Worm (Caenorhabditis elegans) whole organism, L2 larva: ENCODE data around the gene oxy-4.

Source experiments
- R02D3.7 ChIP-seq: fragments of 150-350 bp; optimal IDR thresholded peaks from 2 replicates; lab custom pipeline; 2014; ENCODE audit warnings: missing biosample characterization, missing genetic modification characterization
- aly-2 ChIP-seq: fragments of 150-350 bp; optimal IDR thresholded peaks from 2 replicates; lab custom pipeline; 2014; ENCODE audit warnings: missing biosample characterization, missing genetic modification characterization
- ama-1 ChIP-seq: fragments of 150-350 bp; optimal IDR thresholded peaks from 2 replicates; lab custom pipeline; 2018; ENCODE audit warnings: inconsistent platforms
- blmp-1 ChIP-seq: sonication (generic microtip); optimal IDR thresholded peaks from 2 replicates; lab custom pipeline; 2017; ENCODE audit warnings: missing genetic modification characterization, mild to moderate bottlenecking, missing compliant biosample characterization, antibody characterized with exemption, moderate library complexity; ENCODE audit not compliant: insufficient read depth
- ceh-16 ChIP-seq: fragments of 150-350 bp; optimal IDR thresholded peaks from 2 replicates; lab custom pipeline; 2014; ENCODE audit warnings: missing biosample characterization, missing genetic modification characterization
- dmd-4 ChIP-seq: sonication (generic microtip); optimal IDR thresholded peaks from 2 replicates; lab custom pipeline; 2017; ENCODE audit warnings: missing biosample characterization, missing genetic modification characterization
- egl-27 ChIP-seq: sonication (generic microtip); optimal IDR thresholded peaks from 3 replicates; lab custom pipeline; 2017; ENCODE audit warnings: missing biosample characterization, missing genetic modification reagents, missing genetic modification characterization
- mab-5 ChIP-seq: fragments of 150-350 bp; optimal IDR thresholded peaks from 2 replicates; lab custom pipeline; 2014; ENCODE audit warnings: missing biosample characterization, missing genetic modification characterization
- nhr-11 ChIP-seq: fragments of 150-350 bp; optimal IDR thresholded peaks from 2 replicates; lab custom pipeline; 2014; ENCODE audit warnings: missing biosample characterization, missing genetic modification characterization
- nhr-129 ChIP-seq: fragments of 150-350 bp; optimal IDR thresholded peaks from 2 replicates; lab custom pipeline; 2014; ENCODE audit warnings: missing biosample characterization, missing genetic modification characterization
- nhr-25 ChIP-seq: fragments of 150-350 bp; sonication (generic microtip); optimal IDR thresholded peaks from 3 replicates; lab custom pipeline; 2014; ENCODE audit warnings: missing biosample characterization, missing genetic modification characterization
- unc-62 ChIP-seq: fragments of 150-350 bp; optimal IDR thresholded peaks from 2 replicates; lab custom pipeline; 2014; ENCODE audit warnings: missing biosample characterization, missing genetic modification reagents, missing genetic modification characterization
- zag-1 ChIP-seq: fragments of 150-350 bp; optimal IDR thresholded peaks from 2 replicates; lab custom pipeline; 2014; ENCODE audit warnings: missing biosample characterization, missing genetic modification characterization
- ztf-11 ChIP-seq: sonication (generic microtip); optimal IDR thresholded peaks from 2 replicates; lab custom pipeline; 2017; ENCODE audit warnings: missing biosample characterization, missing genetic modification characterization

ce11 chrIII:5193266-5193665, 34.7 kb upstream of the oxy-4 start:
- no peak for TF ChIP-seq zag-1 (tag; lab: Kevin White, UChicago)
- no peak for TF ChIP-seq nhr-129 (tag; lab: Kevin White, UChicago)
- no peak for TF ChIP-seq R02D3.7 (tag; lab: Kevin White, UChicago)
- no peak for TF ChIP-seq nhr-25 (tag; lab: Kevin White, UChicago)
- no peak for TF ChIP-seq nhr-11 (tag; lab: Kevin White, UChicago)
- TF ChIP-seq dmd-4 (tag; lab: Kevin White, UChicago): no peak
- TF ChIP-seq aly-2 (tag; lab: Kevin White, UChicago): no peak
- TF ChIP-seq unc-62 (GFP tag; lab: Kevin White, UChicago): no peak
- TF ChIP-seq ceh-16 (tag; lab: Kevin White, UChicago): no peak
- TF ChIP-seq blmp-1 (tag; lab: Kevin White, UChicago): no peak
- TF ChIP-seq mab-5: no peak
- TF ChIP-seq ztf-11 (tag; lab: Kevin White, UChicago): no peak
- TF ChIP-seq ama-1: no peak
- no peak for TF ChIP-seq egl-27 (tag; lab: Kevin White, UChicago)
